Fruit fly (Drosophila melanogaster) S2 (cell line): ENCODE results near the gene Rab7.

ENCODE experiments used
- CG8478 ChIP-seq: fragments of >200 bp; optimal IDR thresholded peaks from 2 replicates; lab custom pipeline; 2018
- CTCF ChIP-seq, 2 experiments: fragments of >200 bp; optimal IDR thresholded peaks; 2 replicates each; lab custom pipeline; 2018

DNA sequence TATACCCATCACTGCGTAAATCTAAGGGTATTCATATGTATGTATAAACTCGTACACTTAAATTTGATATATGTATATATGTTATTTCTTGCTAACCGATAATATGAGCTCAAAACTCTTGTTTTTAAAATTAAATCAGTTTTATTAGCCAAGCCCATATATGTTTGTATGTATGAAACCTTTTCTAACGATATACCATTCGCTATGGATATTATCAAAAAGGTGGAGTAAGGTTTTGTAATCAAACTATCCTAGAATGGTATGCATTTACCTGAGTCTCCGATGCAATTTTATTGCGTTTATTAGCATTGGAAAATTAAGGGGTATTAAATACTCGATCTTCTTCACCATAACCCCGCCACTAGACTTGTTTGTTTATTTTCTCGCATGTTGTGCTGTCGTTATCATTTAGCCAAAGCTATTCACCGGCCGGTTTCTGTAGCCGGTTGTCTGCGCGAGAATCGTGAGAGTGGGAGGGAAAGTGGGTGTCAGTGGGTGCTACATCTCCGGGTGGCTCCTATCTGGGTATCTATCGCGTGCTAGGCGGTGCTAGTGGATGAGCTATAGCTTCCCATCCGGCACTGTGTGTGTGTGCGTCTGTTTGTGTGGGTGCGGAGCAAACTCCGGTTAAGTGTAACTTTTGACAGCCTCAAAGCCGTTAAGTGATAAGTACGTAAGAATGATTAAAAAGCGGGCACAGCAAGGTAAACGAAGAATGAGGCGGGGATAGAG lies 15.1 kb downstream of the Rab7 start:
- TF ChIP-seq CTCF (optimal IDR thresholded peaks at IDR 0.05; lab: Kevin White, UChicago), result no peak
- no peak for TF ChIP-seq CG8478 (lab: Kevin White, UChicago)
